Worm (Caenorhabditis elegans) whole organism, young adult: ENCODE data around the gene mtx-2.

Experiments
- F10E7.11 ChIP-seq: sonication (generic microtip); optimal IDR thresholded peaks from 2 replicates; lab custom pipeline; 2017; ENCODE audit warnings: mild to moderate bottlenecking, missing genetic modification characterization, moderate library complexity, missing compliant biosample characterization
- F57A8.1 ChIP-seq: fragments of 200-800 bp; sonication (Bioruptor generic); optimal IDR thresholded peaks from 2 replicates; lab custom pipeline; 2018; ENCODE audit warnings: mild to moderate bottlenecking, missing genetic modification characterization, moderate library complexity, missing compliant biosample characterization
- akir-1 ChIP-seq: fragments of 200-800 bp; sonication (Bioruptor generic); optimal IDR thresholded peaks from 2 replicates; lab custom pipeline; 2018; ENCODE audit warnings: mild to moderate bottlenecking, missing genetic modification characterization, moderate library complexity, missing compliant biosample characterization
- dpl-1 ChIP-seq: fragments of 150-350 bp; optimal IDR thresholded peaks from 2 replicates; lab custom pipeline; 2014; ENCODE audit warnings: missing biosample characterization, missing genetic modification reagents, missing genetic modification characterization
- egrh-3 ChIP-seq: fragments of 200-800 bp; sonication (Bioruptor generic); IDR thresholded peaks from 2 replicates; pipeline ENCODE4 v1.3.6; 2022; ENCODE audit warnings: missing genetic modification reagents, missing genetic modification characterization, missing compliant biosample characterization
- nfya-1 ChIP-seq: sonication (generic microtip); optimal IDR thresholded peaks from 2 replicates; lab custom pipeline; 2017; ENCODE audit warnings: antibody characterized with exemption, missing compliant biosample characterization, missing genetic modification characterization, borderline replicate concordance; ENCODE audit not compliant: insufficient read depth
- nhr-80 ChIP-seq: sonication (generic microtip); optimal IDR thresholded peaks from 2 replicates; lab custom pipeline; 2016; ENCODE audit warnings: missing genetic modification characterization, missing compliant biosample characterization
- pha-4 ChIP-seq: fragments of 150-350 bp; sonication (generic microtip); optimal IDR thresholded peaks from 2 replicates; lab custom pipeline; 2014; ENCODE audit warnings: missing biosample characterization, missing genetic modification reagents, missing genetic modification characterization
- repo-1 ChIP-seq: sonication (generic microtip); optimal IDR thresholded peaks from 2 replicates; lab custom pipeline; 2017; ENCODE audit warnings: mild to moderate bottlenecking, missing genetic modification characterization, missing compliant biosample characterization

ce11 chrIII:7724433-7724832 lies 39.0 kb downstream of the mtx-2 start:
- TF ChIP-seq akir-1 (GFP tag; lab: Kevin White, UChicago), result no peak
- no peak for TF ChIP-seq egrh-3
- no peak for TF ChIP-seq F57A8.1 (GFP tag; lab: Kevin White, UChicago)
- no peak for TF ChIP-seq repo-1
- TF ChIP-seq F10E7.11 (tag; lab: Kevin White, UChicago), result no peak
- TF ChIP-seq pha-4 (tag; lab: Kevin White, UChicago), result no peak
- no peak for TF ChIP-seq nfya-1 (tag; lab: Kevin White, UChicago)
- no peak for TF ChIP-seq dpl-1
- no peak for TF ChIP-seq nhr-80 (tag; lab: Kevin White, UChicago)
